Fruit fly (Drosophila melanogaster) whole organism, embryonic: ENCODE measurements around the gene LIMK1.
A peak's percentile ranks its signal among the peaks of the same experiment; 100 is the strongest.

Source experiments
- Adf1 ChIP-seq: fragments of 200-800 bp; sonication (Bioruptor generic); IDR thresholded peaks from 2 replicates; pipeline ENCODE4 v1.3.6; 2022; ENCODE audit warnings: missing biosample characterization, missing genetic modification characterization
- Asciz ChIP-seq: fragments of 200-800 bp; sonication (Bioruptor generic); optimal IDR thresholded peaks from 2 replicates; lab custom pipeline; 2017; ENCODE audit warnings: missing biosample characterization, mild to moderate bottlenecking, missing genetic modification characterization, missing genetic modification reagents
- CG10267 ChIP-seq: fragments of 200-800 bp; sonication (Bioruptor generic); optimal IDR thresholded peaks from 2 replicates; lab custom pipeline; 2018; ENCODE audit warnings: missing biosample characterization, mild to moderate bottlenecking, missing genetic modification characterization, moderate library complexity
- CG12769 ChIP-seq: fragments of 200-800 bp; sonication (Bioruptor generic); optimal IDR thresholded peaks from 2 replicates; lab custom pipeline; 2019; ENCODE audit warnings: missing biosample characterization, mild to moderate bottlenecking, missing genetic modification characterization, moderate library complexity
- CG13296 ChIP-seq: fragments of 200-800 bp; sonication (Bioruptor generic); optimal IDR thresholded peaks from 3 replicates; lab custom pipeline; 2018; ENCODE audit warnings: missing biosample characterization, mild to moderate bottlenecking, missing genetic modification characterization
- CG14667 ChIP-seq: fragments of 200-800 bp; sonication (Bioruptor generic); IDR thresholded peaks from 2 replicates; pipeline ENCODE4 v1.3.6; 2022; ENCODE audit warnings: missing biosample characterization, missing genetic modification characterization
- CG15601 ChIP-seq: fragments of 200-800 bp; sonication (Bioruptor generic); optimal IDR thresholded peaks from 3 replicates; lab custom pipeline; 2019; ENCODE audit warnings: missing biosample characterization, mild to moderate bottlenecking, missing genetic modification characterization, moderate library complexity
- CG1602 ChIP-seq: fragments of 200-800 bp; sonication (Bioruptor generic); optimal IDR thresholded peaks from 3 replicates; lab custom pipeline; 2016; ENCODE audit warnings: missing biosample characterization, missing genetic modification characterization
- CG1647 ChIP-seq: fragments of 200-800 bp; sonication (Bioruptor generic); optimal IDR thresholded peaks from 3 replicates; lab custom pipeline; 2016; ENCODE audit warnings: missing biosample characterization, missing genetic modification characterization
- CG16779 ChIP-seq: fragments of 200-800 bp; sonication (Bioruptor generic); IDR thresholded peaks from 2 replicates; pipeline ENCODE4 v1.3.6; 2022; ENCODE audit warnings: missing biosample characterization, missing genetic modification characterization
- CG30020 ChIP-seq: fragments of 200-800 bp; optimal IDR thresholded peaks from 2 replicates; lab custom pipeline; 2019; ENCODE audit warnings: missing biosample characterization, mild to moderate bottlenecking, missing genetic modification characterization, moderate library complexity
- CG31365 ChIP-seq: fragments of 200-800 bp; sonication (Bioruptor generic); optimal IDR thresholded peaks from 2 replicates; lab custom pipeline; 2018; ENCODE audit warnings: missing biosample characterization, mild to moderate bottlenecking, missing genetic modification characterization
- CG34376 ChIP-seq: fragments of 200-800 bp; sonication (Bioruptor generic); optimal IDR thresholded peaks from 2 replicates; lab custom pipeline; 2018; ENCODE audit warnings: missing biosample characterization, mild to moderate bottlenecking, missing genetic modification characterization
- CG3995 ChIP-seq: fragments of 200-800 bp; sonication (Bioruptor generic); optimal IDR thresholded peaks from 3 replicates; lab custom pipeline; 2016; ENCODE audit warnings: missing biosample characterization, missing genetic modification characterization
- CG6683 ChIP-seq: fragments of 200-800 bp; sonication (Bioruptor generic); optimal IDR thresholded peaks from 2 replicates; lab custom pipeline; 2017; ENCODE audit warnings: missing biosample characterization, mild to moderate bottlenecking, missing genetic modification characterization, missing genetic modification reagents
- CG7745 ChIP-seq: fragments of 200-800 bp; sonication (Bioruptor generic); optimal IDR thresholded peaks from 2 replicates; lab custom pipeline; 2018; ENCODE audit warnings: missing biosample characterization, mild to moderate bottlenecking, missing genetic modification characterization, moderate library complexity
- CG8089 ChIP-seq: fragments of 200-800 bp; sonication (Bioruptor generic); optimal IDR thresholded peaks from 3 replicates; lab custom pipeline; 2016; ENCODE audit warnings: missing biosample characterization, missing genetic modification characterization
- CkIIα-i1 ChIP-seq: fragments of 200-800 bp; sonication (Bioruptor generic); IDR thresholded peaks from 2 replicates; pipeline ENCODE4 v1.3.6; 2022; ENCODE audit warnings: missing biosample characterization, missing genetic modification characterization
- CoRest ChIP-seq: fragments of 200-800 bp; sonication (Bioruptor generic); optimal IDR thresholded peaks from 3 replicates; lab custom pipeline; 2018; ENCODE audit warnings: missing biosample characterization, mild to moderate bottlenecking, missing genetic modification characterization, moderate library complexity
- Dbx ChIP-seq: fragments of 200-800 bp; sonication (Bioruptor generic); IDR thresholded peaks from 3 replicates; pipeline ENCODE4 v1.3.6; 2022; ENCODE audit warnings: missing biosample characterization, missing genetic modification characterization
- HLH54F ChIP-seq: fragments of 200-800 bp; sonication (Bioruptor generic); optimal IDR thresholded peaks from 3 replicates; lab custom pipeline; 2016; ENCODE audit warnings: missing biosample characterization, missing genetic modification characterization
- MBD-R2 ChIP-seq: fragments of 200-800 bp; sonication (Bioruptor generic); IDR thresholded peaks from 2 replicates; pipeline ENCODE4 v1.3.6; 2022; ENCODE audit warnings: missing biosample characterization, missing genetic modification characterization
- NFAT ChIP-seq: fragments of 200-800 bp; sonication (Bioruptor generic); IDR thresholded peaks from 2 replicates; pipeline ENCODE4 v1.3.6; 2022; ENCODE audit warnings: missing biosample characterization, missing genetic modification characterization
- Scr ChIP-seq: fragments of 200-800 bp; sonication (Bioruptor generic); IDR thresholded peaks from 2 replicates; pipeline ENCODE4 v1.3.6; 2022; ENCODE audit warnings: missing biosample characterization, missing genetic modification characterization; ENCODE audit not compliant: partially characterized antibody
- Side ChIP-seq: fragments of 200-800 bp; sonication (Bioruptor generic); optimal IDR thresholded peaks from 2 replicates; lab custom pipeline; 2016; ENCODE audit warnings: missing biosample characterization, missing genetic modification characterization
- Sox102F ChIP-seq: fragments of 200-800 bp; sonication (Bioruptor generic); optimal IDR thresholded peaks from 2 replicates; lab custom pipeline; 2018; ENCODE audit warnings: missing biosample characterization, mild to moderate bottlenecking, missing genetic modification characterization, moderate library complexity
- Sry-β ChIP-seq: fragments of 200-800 bp; sonication (Bioruptor generic); optimal IDR thresholded peaks from 2 replicates; lab custom pipeline; 2018; ENCODE audit warnings: missing biosample characterization, mild to moderate bottlenecking, missing genetic modification characterization, moderate library complexity
- bbx ChIP-seq: fragments of 200-800 bp; sonication (Bioruptor generic); IDR thresholded peaks from 2 replicates; pipeline ENCODE4 v1.3.6; 2022; ENCODE audit warnings: missing biosample characterization, missing genetic modification characterization; ENCODE audit not compliant: partially characterized antibody
- bowl ChIP-seq: fragments of 200-800 bp; sonication (Bioruptor generic); IDR thresholded peaks from 2 replicates; pipeline ENCODE4 v1.3.6; 2022; ENCODE audit warnings: missing biosample characterization, missing genetic modification characterization
- bsh ChIP-seq, 2 experiments: fragments of 200-800 bp; sonication (Bioruptor generic); optimal IDR thresholded peaks; 2 replicates each; lab custom pipeline; 2017 to 2018; ENCODE audit warnings: mild to moderate bottlenecking in 2 of 2, missing biosample characterization in 2 of 2, missing genetic modification characterization in 2 of 2, moderate library complexity in 1 of 2
- cad ChIP-seq: fragments of >200 bp; optimal IDR thresholded peaks from 2 replicates; lab custom pipeline; 2017; ENCODE audit warnings: missing biosample characterization, missing genetic modification characterization
- croc ChIP-seq: fragments of 200-800 bp; sonication (Bioruptor generic); conservative IDR thresholded peaks from 3 replicates; pipeline ENCODE4 v1.3.6; 2022; ENCODE audit warnings: missing biosample characterization, missing genetic modification characterization
- disco-r ChIP-seq: fragments of 200-800 bp; sonication (Bioruptor generic); optimal IDR thresholded peaks from 2 replicates; lab custom pipeline; 2016; ENCODE audit warnings: missing biosample characterization, missing genetic modification characterization
- dpn ChIP-seq, 2 experiments: fragments of 200-800 bp; sonication (Bioruptor generic); optimal IDR thresholded peaks; 3 replicates each; lab custom pipeline; 2016; ENCODE audit warnings: missing biosample characterization in 2 of 2, missing genetic modification characterization in 2 of 2
- fd3F ChIP-seq: fragments of 200-800 bp; sonication (Bioruptor generic); optimal IDR thresholded peaks from 2 replicates; lab custom pipeline; 2018; ENCODE audit warnings: missing biosample characterization, mild to moderate bottlenecking, missing genetic modification characterization, moderate library complexity
- ftz-f1 ChIP-seq: fragments of 200-800 bp; sonication (Bioruptor generic); optimal IDR thresholded peaks from 2 replicates; lab custom pipeline; 2016; ENCODE audit warnings: missing biosample characterization, missing genetic modification characterization
- gcm2 ChIP-seq: fragments of 200-800 bp; sonication (Bioruptor generic); optimal IDR thresholded peaks from 2 replicates; lab custom pipeline; 2016; ENCODE audit warnings: missing biosample characterization, missing genetic modification characterization
- ham ChIP-seq: fragments of 200-800 bp; sonication (Bioruptor generic); IDR thresholded peaks from 2 replicates; pipeline ENCODE4 v1.3.6; 2022; ENCODE audit warnings: missing biosample characterization, missing genetic modification characterization
- jing ChIP-seq: fragments of 200-800 bp; sonication (Bioruptor generic); optimal IDR thresholded peaks from 2 replicates; lab custom pipeline; 2018; ENCODE audit warnings: missing biosample characterization, mild to moderate bottlenecking, missing genetic modification characterization
- lab ChIP-seq: fragments of 200-800 bp; sonication (Bioruptor generic); optimal IDR thresholded peaks from 3 replicates; lab custom pipeline; 2017; ENCODE audit warnings: missing biosample characterization, missing genetic modification characterization, mild to moderate bottlenecking, moderate library complexity, missing genetic modification reagents
- nom ChIP-seq: fragments of 200-800 bp; sonication (Bioruptor generic); optimal IDR thresholded peaks from 2 replicates; lab custom pipeline; 2017; ENCODE audit warnings: missing biosample characterization, missing genetic modification characterization, mild to moderate bottlenecking, moderate library complexity, missing genetic modification reagents
- onecut ChIP-seq: fragments of 200-800 bp; sonication (Bioruptor generic); IDR thresholded peaks from 2 replicates; pipeline ENCODE4 v1.3.6; 2022; ENCODE audit warnings: missing biosample characterization, missing genetic modification characterization
- pb ChIP-seq: fragments of 200-800 bp; sonication (Bioruptor generic); optimal IDR thresholded peaks from 3 replicates; lab custom pipeline; 2016; ENCODE audit warnings: missing biosample characterization, missing genetic modification characterization
- sc ChIP-seq, 3 experiments: fragments of >200 bp in 2 of 3; fragments of 200-800 bp in 1 of 3; sonication (Bioruptor generic) in 1 of 3; optimal IDR thresholded peaks; 2 replicates in 2 of 3; 3 replicates in 1 of 3; lab custom pipeline; 2017; ENCODE audit warnings: mild to moderate bottlenecking in 1 of 3, missing biosample characterization in 1 of 3, missing genetic modification characterization in 1 of 3, missing genetic modification reagents in 1 of 3
- seq ChIP-seq: fragments of 200-800 bp; sonication (Bioruptor generic); IDR thresholded peaks from 2 replicates; pipeline ENCODE4 v1.3.6; 2022; ENCODE audit warnings: missing biosample characterization, missing genetic modification characterization
- slbo ChIP-seq: fragments of 200-800 bp; sonication (Bioruptor generic); IDR thresholded peaks from 2 replicates; pipeline ENCODE4 v1.3.6; 2022; ENCODE audit warnings: missing biosample characterization, missing genetic modification characterization
- slou ChIP-seq: fragments of 200-800 bp; sonication (Bioruptor generic); optimal IDR thresholded peaks from 3 replicates; lab custom pipeline; 2016; ENCODE audit warnings: missing biosample characterization, missing genetic modification characterization
- ttk ChIP-seq: fragments of 200-800 bp; sonication (Bioruptor generic); IDR thresholded peaks from 2 replicates; pipeline ENCODE4 v2.1.2; 2022; ENCODE audit warnings: missing biosample characterization, missing genetic modification characterization
- wek ChIP-seq: fragments of 200-800 bp; sonication (Bioruptor generic); optimal IDR thresholded peaks from 3 replicates; lab custom pipeline; 2018; ENCODE audit warnings: missing biosample characterization, mild to moderate bottlenecking, missing genetic modification characterization, moderate library complexity

LIMK1 gene

dm6 chrX:12595610-12596336 is 3.8 kb upstream of the LIMK1 start, which contains the start of the genes CG1824 and Sec16 (continued):
- TF ChIP-seq Dbx (GFP tag; lab: Robert Waterston, UW), result peak; percentile 33; the same call in 1 of the 3 replicates
- TF ChIP-seq HLH54F (GFP tag; lab: Kevin White, UChicago), result peak; percentile 44
- TF ChIP-seq CG7745, result no peak
- TF ChIP-seq MBD-R2 (GFP tag; lab: Robert Waterston, UW), result no peak; the same call in 1 of the 2 replicates
- TF ChIP-seq Side (GFP tag; lab: Kevin White, UChicago), result no peak
- TF ChIP-seq Sox102F (GFP tag; lab: Kevin White, UChicago), result no peak
- no peak for TF ChIP-seq lab (GFP tag; lab: Kevin White, UChicago)
- no peak for TF ChIP-seq CG12769
- TF ChIP-seq seq, result no peak
- TF ChIP-seq NFAT (GFP tag; lab: Robert Waterston, UW), result peak; percentile 63; the same call in 1 of the 2 replicates
- no peak; the same call in 1 of the 2 replicates for TF ChIP-seq CG14667
- no peak for TF ChIP-seq CG16779 (GFP tag; lab: Robert Waterston, UW)
- TF ChIP-seq CG1647 (GFP tag; lab: Kevin White, UChicago), result no peak
- TF ChIP-seq Asciz (GFP tag; lab: Kevin White, UChicago), result no peak
- TF ChIP-seq CkIIα-i1 (GFP tag; lab: Robert Waterston, UW), result no peak
- TF ChIP-seq sc (optimal IDR thresholded peaks at IDR 0.05; lab: Kevin White, UChicago), result no peak
- no peak for TF ChIP-seq sc (GFP tag; optimal IDR thresholded peaks at IDR 0.05; lab: Kevin White, UChicago)
- no peak for TF ChIP-seq CG8089 (GFP tag; lab: Kevin White, UChicago)
- no peak for TF ChIP-seq disco-r
- no peak for TF ChIP-seq CG6683 (GFP tag; lab: Kevin White, UChicago)
- TF ChIP-seq bbx (GFP tag; lab: Robert Waterston, UW), result no peak; the same call in 1 of the 2 replicates
- TF ChIP-seq Sry-β (GFP tag; lab: Kevin White, UChicago), result peak; percentile 44
- TF ChIP-seq croc (GFP tag; lab: Robert Waterston, UW), result no peak
- TF ChIP-seq CG30020 (tag; lab: Kevin White, UChicago), result peak; percentile 52
- no peak for TF ChIP-seq bowl (GFP tag; lab: Robert Waterston, UW)
- TF ChIP-seq nom, result no peak
- TF ChIP-seq CG15601 (tag; lab: Kevin White, UChicago), result no peak
- peak; percentile 58 for TF ChIP-seq CG1602 (GFP tag; lab: Kevin White, UChicago)
- no peak for TF ChIP-seq ham
- TF ChIP-seq Adf1 (GFP tag; lab: Robert Waterston, UW), result no peak
- TF ChIP-seq fd3F (GFP tag; lab: Kevin White, UChicago), result peak; percentile 9
- TF ChIP-seq CG31365, result no peak
- TF ChIP-seq gcm2 (GFP tag; lab: Kevin White, UChicago), result no peak
- TF ChIP-seq CG10267 (tag; lab: Kevin White, UChicago), result peak; percentile 52
- no peak for TF ChIP-seq cad
- TF ChIP-seq bsh (GFP tag; optimal IDR thresholded peaks at IDR 0.05; lab: Kevin White, UChicago), result peak in 1 of 2 experiments; percentile 27
- TF ChIP-seq dpn (GFP tag; optimal IDR thresholded peaks at IDR 0.05; lab: Kevin White, UChicago), result peak; percentile 21 to 46
- TF ChIP-seq pb, result no peak
- TF ChIP-seq slbo, result peak; percentile 59
- no peak for TF ChIP-seq CG34376
- TF ChIP-seq Scr (GFP tag; lab: Robert Waterston, UW), result peak; percentile 66
- peak; percentile 93 for TF ChIP-seq CG3995 (GFP tag; lab: Kevin White, UChicago)
- no peak for TF ChIP-seq ttk
- no peak for TF ChIP-seq wek (GFP tag; lab: Kevin White, UChicago)
- TF ChIP-seq slou, result peak; percentile 2
- TF ChIP-seq ftz-f1, result no peak
- peak; percentile 80 for TF ChIP-seq CoRest
- TF ChIP-seq onecut, result no peak
- TF ChIP-seq jing (GFP tag; lab: Kevin White, UChicago), result no peak
- no peak for TF ChIP-seq CG13296 (GFP tag; lab: Kevin White, UChicago)
